Worm (Caenorhabditis elegans) whole organism, midembryonic: ENCODE measurements around the gene ZK688.9.

Source experiments
- T22C8.4 ChIP-seq: fragments of 200-800 bp; sonication (Bioruptor generic); IDR thresholded peaks from 2 replicates; pipeline ENCODE4 v1.3.6; 2022; ENCODE audit warnings: missing genetic modification characterization, missing compliant biosample characterization
- cog-1 ChIP-seq: sonication (generic microtip); optimal IDR thresholded peaks from 2 replicates; lab custom pipeline; 2016; ENCODE audit warnings: missing genetic modification characterization, missing compliant biosample characterization
- flt-1 ChIP-seq: fragments of 200-800 bp; sonication (Bioruptor generic); IDR thresholded peaks from 2 replicates; pipeline ENCODE4 v1.3.6; 2022; ENCODE audit warnings: missing genetic modification characterization, missing compliant biosample characterization
- klf-2 ChIP-seq: fragments of 200-800 bp; sonication (Bioruptor generic); conservative IDR thresholded peaks from 2 replicates; pipeline ENCODE4 v1.3.6; 2022; ENCODE audit warnings: missing genetic modification reagents, missing genetic modification characterization, missing compliant biosample characterization
- med-1 ChIP-seq: sonication (generic microtip); optimal IDR thresholded peaks from 2 replicates; lab custom pipeline; 2017; ENCODE audit warnings: missing genetic modification characterization, mild to moderate bottlenecking, missing compliant biosample characterization, antibody characterized with exemption, missing genetic modification reagents; ENCODE audit not compliant: insufficient read depth
- ref-1 ChIP-seq: fragments of 200-800 bp; sonication (Bioruptor generic); conservative IDR thresholded peaks from 2 replicates; pipeline ENCODE4 v1.3.6; 2022; ENCODE audit warnings: missing genetic modification reagents, missing genetic modification characterization, missing compliant biosample characterization
- tab-1 ChIP-seq: fragments of 200-800 bp; sonication (Bioruptor generic); IDR thresholded peaks from 2 replicates; pipeline ENCODE4 v1.3.6; 2022; ENCODE audit warnings: missing genetic modification characterization, missing compliant biosample characterization
- ztf-23 ChIP-seq: fragments of 200-800 bp; sonication (Bioruptor generic); IDR thresholded peaks from 2 replicates; pipeline ENCODE4 v1.3.6; 2022; ENCODE audit warnings: missing genetic modification reagents, missing genetic modification characterization, missing compliant biosample characterization
- ztf-29 ChIP-seq: fragments of 200-800 bp; sonication (Bioruptor generic); IDR thresholded peaks from 2 replicates; pipeline ENCODE4 v1.3.6; 2022; ENCODE audit warnings: missing genetic modification reagents, missing genetic modification characterization, missing compliant biosample characterization

ZK688.9 gene

DNA sequence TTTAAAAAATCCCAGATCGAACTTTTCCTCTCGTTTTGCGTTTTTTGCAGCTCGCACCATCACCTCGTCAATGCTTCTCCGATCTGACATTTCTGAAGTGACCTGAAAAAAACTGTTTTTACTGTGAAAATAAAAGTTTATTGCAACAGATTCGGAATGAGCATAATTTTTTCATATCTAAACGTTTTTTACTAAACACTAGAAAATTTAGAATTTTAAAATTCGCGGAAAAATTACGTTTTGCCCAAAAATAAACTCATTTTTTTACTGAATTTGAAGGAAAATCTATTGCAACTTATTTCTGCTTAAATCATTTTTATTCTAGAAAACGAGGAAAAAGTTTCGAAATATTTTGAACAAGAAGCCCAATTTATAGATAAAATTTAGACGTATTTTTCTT is at the start of gene ZK688.9:
ZK688.9 (minus strand) TSS at position 101 of the 400 bp plus-strand sequence.
- TF ChIP-seq med-1 = no peak
- no peak for TF ChIP-seq ztf-29 (GFP tag; lab: Robert Waterston, UW)
- TF ChIP-seq klf-2 (GFP tag; lab: Robert Waterston, UW) = no peak
- TF ChIP-seq ref-1 (GFP tag; lab: Robert Waterston, UW) = no peak
- TF ChIP-seq flt-1 (GFP tag; lab: Robert Waterston, UW) = no peak
- TF ChIP-seq T22C8.4 = no peak
- no peak for TF ChIP-seq tab-1
- TF ChIP-seq ztf-23 (GFP tag; lab: Robert Waterston, UW) = no peak

- TF ChIP-seq flt-1 (GFP tag; lab: Robert Waterston, UW) (no peak), ztf-23 (GFP tag; lab: Robert Waterston, UW) (no peak), klf-2 (GFP tag; lab: Robert Waterston, UW) (no peak), cog-1 (no peak), T22C8.4 (no peak), ref-1 (GFP tag; lab: Robert Waterston, UW) (no peak), ztf-29 (GFP tag; lab: Robert Waterston, UW) (no peak), tab-1 (no peak), med-1 (no peak)
These were observed 45.8 kb upstream of the ZK688.9 start, which contains the start of the genes C29E4.13 and npp-15 for ce11 chrIII:7928549-7929129. C29E4.13 (minus strand) TSS chrIII:7928717. npp-15 (plus strand) TSS chrIII:7929043.

- no peak for TF ChIP-seq ztf-29 (GFP tag; lab: Robert Waterston, UW)
- no peak for TF ChIP-seq flt-1 (GFP tag; lab: Robert Waterston, UW)
- TF ChIP-seq klf-2 (GFP tag; lab: Robert Waterston, UW) = no peak
These were observed 43.2 kb upstream of the ZK688.9 start for ce11 chrIII:7925968-7926367.

ce11 chrIII:7924821-7925220 is 42.0 kb upstream of the ZK688.9 start, which contains the start of gene tag-250:
tag-250 (minus strand) TSS chrIII:7924921.
- no peak for TF ChIP-seq ztf-29 (GFP tag; lab: Robert Waterston, UW)
- TF ChIP-seq klf-2 (GFP tag; lab: Robert Waterston, UW) = no peak
- no peak for TF ChIP-seq ref-1 (GFP tag; lab: Robert Waterston, UW)
- TF ChIP-seq tab-1 = no peak
- no peak for TF ChIP-seq med-1
- no peak for TF ChIP-seq flt-1 (GFP tag; lab: Robert Waterston, UW)
- no peak for TF ChIP-seq T22C8.4
- no peak for TF ChIP-seq cog-1

ce11 chrIII:7922207-7922606 is 39.4 kb upstream of the ZK688.9 start, which contains the start of gene C29E4.17:
C29E4.17 (plus strand) TSS chrIII:7922507.
- TF ChIP-seq ztf-23 (GFP tag; lab: Robert Waterston, UW) (no peak), cog-1 (no peak), tab-1 (no peak), klf-2 (GFP tag; lab: Robert Waterston, UW) (no peak), flt-1 (GFP tag; lab: Robert Waterston, UW) (no peak), ztf-29 (GFP tag; lab: Robert Waterston, UW) (no peak), T22C8.4 (no peak), med-1 (no peak), ref-1 (GFP tag; lab: Robert Waterston, UW) (no peak)

DNA sequence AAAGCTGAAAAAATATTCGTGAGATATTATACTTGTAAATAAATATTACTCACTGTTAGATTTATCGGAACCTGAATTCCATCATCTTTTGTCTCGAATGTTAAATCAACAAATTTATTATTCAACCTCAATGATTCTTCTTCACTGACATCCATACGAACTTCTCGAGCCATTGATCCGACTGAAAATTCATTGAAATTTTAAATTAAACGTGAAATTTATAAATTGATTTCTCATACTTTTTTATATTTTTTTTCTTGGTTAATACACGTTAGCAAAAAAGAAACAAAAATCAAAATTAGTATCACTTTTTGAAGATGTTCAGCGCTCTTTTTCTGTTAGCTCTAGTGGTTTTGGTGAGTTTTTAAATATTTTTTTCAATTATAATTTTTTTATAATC is 37.0 kb upstream of the ZK688.9 start, which contains the start of gene C29E4.14:
C29E4.14 (plus strand) TSS at position 301 of the 400 bp plus-strand sequence.
- TF ChIP-seq T22C8.4 (no peak), cog-1 (no peak), flt-1 (GFP tag; lab: Robert Waterston, UW) (no peak), tab-1 (no peak), ztf-23 (GFP tag; lab: Robert Waterston, UW) (no peak), med-1 (no peak), ztf-29 (GFP tag; lab: Robert Waterston, UW) (no peak)

DNA sequence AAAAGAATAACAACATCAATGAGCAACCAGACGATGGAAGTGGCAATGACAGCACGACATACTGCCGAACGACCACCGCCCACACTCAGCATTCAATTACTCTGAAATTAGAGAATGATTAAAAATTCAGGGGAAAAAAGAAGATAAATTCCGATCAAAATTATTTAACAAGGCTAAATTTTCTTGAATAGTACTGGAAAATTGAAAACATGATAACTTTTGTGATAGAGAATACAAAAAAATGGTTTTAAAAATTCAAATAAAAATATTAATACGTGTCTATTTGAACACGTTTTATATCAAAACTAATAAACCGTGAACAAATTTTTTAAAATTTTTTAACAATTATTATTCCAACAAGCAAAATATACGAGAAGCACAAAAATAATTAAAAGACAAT is 34.9 kb upstream of the ZK688.9 start, which contains the start of gene gly-3:
gly-3 (minus strand) TSS at position 101 of the 400 bp plus-strand sequence.
- no peak for TF ChIP-seq cog-1
- TF ChIP-seq tab-1 = no peak
- TF ChIP-seq flt-1 (GFP tag; lab: Robert Waterston, UW) = no peak
- TF ChIP-seq ztf-29 (GFP tag; lab: Robert Waterston, UW) = no peak
- TF ChIP-seq ref-1 (GFP tag; lab: Robert Waterston, UW) = no peak
- no peak for TF ChIP-seq med-1
- no peak for TF ChIP-seq ztf-23 (GFP tag; lab: Robert Waterston, UW)
- TF ChIP-seq klf-2 (GFP tag; lab: Robert Waterston, UW) = no peak

DNA sequence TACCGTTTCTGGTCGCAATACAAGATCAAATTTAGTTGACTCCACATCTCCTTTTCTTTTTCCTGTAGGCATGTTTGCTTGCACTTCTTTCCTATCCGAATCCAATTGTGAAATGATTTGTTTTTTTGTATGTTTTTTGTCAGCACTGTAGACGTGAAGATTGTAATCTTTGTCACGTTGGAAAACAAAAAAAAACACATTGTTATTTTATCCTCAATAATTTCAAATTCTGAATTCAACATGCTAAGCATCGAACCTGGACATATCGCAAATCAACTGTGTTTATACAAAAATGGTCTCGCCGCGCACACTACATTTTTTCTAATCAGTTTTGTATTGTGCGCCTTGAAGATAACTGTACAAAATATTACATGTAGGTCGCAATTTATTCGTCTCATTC is 30.7 kb upstream of the ZK688.9 start, which contains the start of gene ZK688.12:
ZK688.12 (minus strand) TSS at position 101 of the 400 bp plus-strand sequence.
- TF ChIP-seq T22C8.4 (no peak), ztf-29 (GFP tag; lab: Robert Waterston, UW) (no peak), klf-2 (GFP tag; lab: Robert Waterston, UW) (no peak), flt-1 (GFP tag; lab: Robert Waterston, UW) (no peak), med-1 (no peak), ztf-23 (GFP tag; lab: Robert Waterston, UW) (no peak), tab-1 (no peak), ref-1 (GFP tag; lab: Robert Waterston, UW) (no peak), cog-1 (no peak)

DNA sequence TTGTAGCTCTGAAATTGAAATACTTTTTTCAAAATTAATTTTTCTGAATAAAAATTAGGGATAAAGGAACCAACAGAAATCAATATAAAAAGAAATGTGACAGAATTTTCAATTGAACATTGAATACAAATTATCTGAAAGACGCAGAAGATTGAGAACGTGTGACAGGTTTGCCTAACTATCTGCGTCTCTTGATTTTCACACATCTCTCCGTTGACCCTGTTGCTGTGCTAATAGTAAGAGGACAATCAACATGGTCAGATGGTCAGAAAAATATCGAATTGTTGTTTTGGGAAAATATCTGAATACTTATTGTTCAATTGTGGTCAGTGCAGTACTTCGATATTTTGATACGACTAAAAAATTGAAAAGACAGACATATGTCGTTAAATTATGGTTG is 28.8 kb upstream of the ZK688.9 start, which contains the start of gene ZK688.7:
ZK688.7 (minus strand) TSS at position 14 of the 400 bp plus-strand sequence.
- TF ChIP-seq tab-1 = no peak
- TF ChIP-seq ztf-23 (GFP tag; lab: Robert Waterston, UW) = no peak
- TF ChIP-seq klf-2 (GFP tag; lab: Robert Waterston, UW) = no peak
- TF ChIP-seq med-1 = no peak
- no peak for TF ChIP-seq T22C8.4
- no peak for TF ChIP-seq cog-1
- TF ChIP-seq ref-1 (GFP tag; lab: Robert Waterston, UW) = no peak
- TF ChIP-seq ztf-29 (GFP tag; lab: Robert Waterston, UW) = no peak
- TF ChIP-seq flt-1 (GFP tag; lab: Robert Waterston, UW) = no peak

DNA sequence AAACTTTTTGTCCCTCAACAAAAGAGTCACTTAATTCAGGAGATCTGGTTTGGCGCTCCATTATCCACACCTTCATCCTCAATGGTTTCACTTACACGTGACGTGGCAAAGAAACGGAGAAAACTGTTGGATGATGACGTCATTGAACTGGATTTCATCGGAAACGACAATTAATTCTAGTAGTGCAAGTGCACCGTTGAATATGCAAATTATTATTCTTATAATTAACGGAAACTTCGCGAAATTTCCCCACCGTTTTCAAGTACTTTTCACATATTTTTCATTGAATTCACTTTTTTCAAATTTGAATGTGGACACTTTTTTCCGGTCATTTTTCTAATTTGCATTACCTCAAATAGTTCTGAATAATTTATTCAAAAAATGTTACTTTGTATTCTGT is 26.5 kb upstream of the ZK688.9 start, which contains the start of gene ZK688.1:
ZK688.1 (plus strand) TSS at position 301 of the 400 bp plus-strand sequence.
- no peak for TF ChIP-seq klf-2 (GFP tag; lab: Robert Waterston, UW)
- TF ChIP-seq flt-1 (GFP tag; lab: Robert Waterston, UW) = no peak
- no peak for TF ChIP-seq ztf-23 (GFP tag; lab: Robert Waterston, UW)
- TF ChIP-seq med-1 = no peak
- TF ChIP-seq cog-1 = no peak
- TF ChIP-seq tab-1 = no peak
- TF ChIP-seq ztf-29 (GFP tag; lab: Robert Waterston, UW) = no peak
- TF ChIP-seq T22C8.4 = no peak
- no peak for TF ChIP-seq ref-1 (GFP tag; lab: Robert Waterston, UW)
